Fruit fly (Drosophila melanogaster) Kc167 (cell line): ENCODE measurements around the gene CG18809.

Experiments used
- Sin3A ChIP-seq: fragments of >200 bp; optimal IDR thresholded peaks from 2 replicates; lab custom pipeline; 2018; ENCODE audit warnings: missing external identifiers
- psq ChIP-seq: fragments of >200 bp; optimal IDR thresholded peaks from 2 replicates; lab custom pipeline; 2017; ENCODE audit warnings: missing external identifiers

- no peak for TF ChIP-seq Sin3A (lab: Kevin White, UChicago)
- TF ChIP-seq psq = no peak
Observed at dm6 chrX:19745908-19746604, 1.9 kb upstream of the CG18809 start, which contains the start of gene parvin.
